Fruit fly (Drosophila melanogaster) whole organism, prepupa: ENCODE results near the gene MME1.

Experiments used
- CG10631 ChIP-seq: fragments of 200-800 bp; sonication (Bioruptor generic); optimal IDR thresholded peaks from 2 replicates; lab custom pipeline; 2016; ENCODE audit warnings: missing biosample characterization, missing genetic modification characterization
- CG1621 ChIP-seq: fragments of 200-800 bp; sonication (Bioruptor generic); optimal IDR thresholded peaks from 3 replicates; lab custom pipeline; 2018; ENCODE audit warnings: missing biosample characterization, mild to moderate bottlenecking, missing genetic modification characterization
- CG34406 ChIP-seq: fragments of 200-800 bp; sonication (Bioruptor generic); optimal IDR thresholded peaks from 3 replicates; lab custom pipeline; 2016; ENCODE audit warnings: missing biosample characterization, missing genetic modification characterization
- CG4318 ChIP-seq: fragments of 200-800 bp; sonication (Bioruptor generic); optimal IDR thresholded peaks from 3 replicates; lab custom pipeline; 2017; ENCODE audit warnings: missing biosample characterization, mild to moderate bottlenecking, missing genetic modification characterization
- CG6276 ChIP-seq: fragments of 200-800 bp; sonication (Bioruptor generic); optimal IDR thresholded peaks from 2 replicates; lab custom pipeline; 2017; ENCODE audit warnings: missing biosample characterization, mild to moderate bottlenecking, missing genetic modification characterization
- CG6854 ChIP-seq: fragments of 200-800 bp; sonication (Bioruptor generic); optimal IDR thresholded peaks from 2 replicates; lab custom pipeline; 2017; ENCODE audit warnings: missing biosample characterization, mild to moderate bottlenecking, missing genetic modification characterization
- Eip78C ChIP-seq: fragments of 200-800 bp; sonication (Bioruptor generic); peaks from one replicate; lab custom pipeline; 2016; ENCODE audit warnings: missing biosample characterization, missing genetic modification characterization
- Hr38 ChIP-seq: sonication (Bioruptor generic); optimal IDR thresholded peaks from 2 replicates; lab custom pipeline; 2016; ENCODE audit warnings: missing biosample characterization, missing genetic modification characterization
- achi ChIP-seq: fragments of 200-800 bp; sonication (Bioruptor generic); optimal IDR thresholded peaks from 3 replicates; lab custom pipeline; 2016; ENCODE audit warnings: missing biosample characterization, missing genetic modification characterization
- net ChIP-seq: fragments of 200-800 bp; sonication (Bioruptor generic); optimal IDR thresholded peaks from 3 replicates; lab custom pipeline; 2016; ENCODE audit warnings: missing biosample characterization, missing genetic modification characterization
- ss ChIP-seq, 2 experiments: fragments of 200-800 bp; sonication (Bioruptor generic); optimal IDR thresholded peaks; 2 replicates in 1 of 2; 3 replicates in 1 of 2; lab custom pipeline; 2017 to 2018; ENCODE audit warnings: mild to moderate bottlenecking in 2 of 2, missing biosample characterization in 2 of 2, missing genetic modification characterization in 2 of 2, moderate library complexity in 1 of 2

- TF ChIP-seq CG34406 (GFP tag; lab: Kevin White, UChicago) (no peak), Hr38 (no peak), Eip78C (no peak), achi (no peak), CG4318 (GFP tag; lab: Kevin White, UChicago) (no peak), ss (GFP tag; optimal IDR thresholded peaks at IDR 0.05; lab: Kevin White, UChicago) (no peak), CG1621 (tag; lab: Kevin White, UChicago) (no peak), CG10631 (GFP tag; lab: Kevin White, UChicago) (no peak), CG6854 (no peak), CG6276 (no peak), net (GFP tag; lab: Kevin White, UChicago) (no peak)
These were observed 1.7 kb downstream of the MME1 start for dm6 chr2L:7028990-7029389.
